Worm (Caenorhabditis elegans) whole organism, L2 larva: Measurements from ENCODE around the gene T25E12.14.

Experiments used
- C34F6.9 ChIP-seq: fragments of 150-350 bp; optimal IDR thresholded peaks from 2 replicates; lab custom pipeline; 2014; ENCODE audit warnings: missing biosample characterization, missing genetic modification characterization
- F13H6.1 ChIP-seq: sonication (generic microtip); optimal IDR thresholded peaks from 2 replicates; lab custom pipeline; 2016; ENCODE audit warnings: missing genetic modification characterization, missing compliant biosample characterization
- R02D3.7 ChIP-seq: fragments of 150-350 bp; optimal IDR thresholded peaks from 2 replicates; lab custom pipeline; 2014; ENCODE audit warnings: missing biosample characterization, missing genetic modification characterization
- alr-1 ChIP-seq: fragments of 150-350 bp; optimal IDR thresholded peaks from 2 replicates; lab custom pipeline; 2014; ENCODE audit warnings: missing biosample characterization, missing genetic modification characterization
- aly-2 ChIP-seq: fragments of 150-350 bp; optimal IDR thresholded peaks from 2 replicates; lab custom pipeline; 2014; ENCODE audit warnings: missing biosample characterization, missing genetic modification characterization
- ama-1 ChIP-seq: fragments of 150-350 bp; optimal IDR thresholded peaks from 2 replicates; lab custom pipeline; 2018; ENCODE audit warnings: inconsistent platforms
- ceh-16 ChIP-seq: fragments of 150-350 bp; optimal IDR thresholded peaks from 2 replicates; lab custom pipeline; 2014; ENCODE audit warnings: missing biosample characterization, missing genetic modification characterization
- crh-2 ChIP-seq: sonication (generic microtip); optimal IDR thresholded peaks from 2 replicates; lab custom pipeline; 2017; ENCODE audit warnings: missing biosample characterization, missing genetic modification characterization
- dmd-4 ChIP-seq: sonication (generic microtip); optimal IDR thresholded peaks from 2 replicates; lab custom pipeline; 2017; ENCODE audit warnings: missing biosample characterization, missing genetic modification characterization
- egl-27 ChIP-seq: sonication (generic microtip); optimal IDR thresholded peaks from 3 replicates; lab custom pipeline; 2017; ENCODE audit warnings: missing biosample characterization, missing genetic modification reagents, missing genetic modification characterization
- elt-3 ChIP-seq: sonication (generic microtip); optimal IDR thresholded peaks from 2 replicates; lab custom pipeline; 2017; ENCODE audit warnings: missing biosample characterization, missing genetic modification characterization
- fos-1 ChIP-seq: fragments of 150-350 bp; optimal IDR thresholded peaks from 2 replicates; lab custom pipeline; 2014; ENCODE audit warnings: missing biosample characterization, missing genetic modification characterization
- lin-11 ChIP-seq: fragments of 150-350 bp; sonication (generic microtip); optimal IDR thresholded peaks from 2 replicates; lab custom pipeline; 2014; ENCODE audit warnings: missing biosample characterization, missing genetic modification characterization, inconsistent platforms, mixed read lengths
- lin-39 ChIP-seq: fragments of 150-350 bp; optimal IDR thresholded peaks from 2 replicates; lab custom pipeline; 2014; ENCODE audit warnings: missing biosample characterization, missing genetic modification reagents, missing genetic modification characterization
- lsy-2 ChIP-seq, 2 experiments: fragments of 150-350 bp in 1 of 2; sonication (generic microtip) in 1 of 2; optimal IDR thresholded peaks; 2 replicates each; lab custom pipeline; 2014 to 2017; ENCODE audit warnings: missing biosample characterization in 2 of 2, missing genetic modification characterization in 2 of 2
- mab-5 ChIP-seq: fragments of 150-350 bp; optimal IDR thresholded peaks from 2 replicates; lab custom pipeline; 2014; ENCODE audit warnings: missing biosample characterization, missing genetic modification characterization
- mdl-1 ChIP-seq, 2 experiments: fragments of 150-350 bp in 1 of 2; sonication (generic microtip) in 1 of 2; optimal IDR thresholded peaks; 2 replicates each; lab custom pipeline; 2017; ENCODE audit warnings: missing biosample characterization in 2 of 2, missing genetic modification characterization in 2 of 2
- nhr-10 ChIP-seq: sonication (generic microtip); optimal IDR thresholded peaks from 2 replicates; lab custom pipeline; 2017; ENCODE audit warnings: missing biosample characterization, missing genetic modification characterization
- nhr-11 ChIP-seq: fragments of 150-350 bp; optimal IDR thresholded peaks from 2 replicates; lab custom pipeline; 2014; ENCODE audit warnings: missing biosample characterization, missing genetic modification characterization
- nhr-12 ChIP-seq: fragments of 150-350 bp; optimal IDR thresholded peaks from 2 replicates; lab custom pipeline; 2014; ENCODE audit warnings: missing biosample characterization, missing genetic modification characterization
- nhr-129 ChIP-seq: fragments of 150-350 bp; optimal IDR thresholded peaks from 2 replicates; lab custom pipeline; 2014; ENCODE audit warnings: missing biosample characterization, missing genetic modification characterization
- nhr-23 ChIP-seq: fragments of 150-350 bp; optimal IDR thresholded peaks from 2 replicates; lab custom pipeline; 2014; ENCODE audit warnings: missing biosample characterization, missing genetic modification reagents, missing genetic modification characterization
- nhr-237 ChIP-seq: fragments of 150-350 bp; optimal IDR thresholded peaks from 2 replicates; lab custom pipeline; 2014; ENCODE audit warnings: missing biosample characterization, missing genetic modification characterization
- nhr-6 ChIP-seq: fragments of 150-350 bp; optimal IDR thresholded peaks from 2 replicates; lab custom pipeline; 2014; ENCODE audit warnings: missing biosample characterization, missing genetic modification characterization
- peb-1 ChIP-seq: fragments of 150-350 bp; optimal IDR thresholded peaks from 2 replicates; lab custom pipeline; 2014; ENCODE audit warnings: missing biosample characterization, missing genetic modification characterization
- sem-4 ChIP-seq: fragments of 150-350 bp; optimal IDR thresholded peaks from 2 replicates; lab custom pipeline; 2014; ENCODE audit warnings: missing biosample characterization, missing genetic modification reagents, missing genetic modification characterization
- skn-1 ChIP-seq: sonication (generic microtip); optimal IDR thresholded peaks from 2 replicates; lab custom pipeline; 2017; ENCODE audit warnings: missing biosample characterization, missing genetic modification characterization
- unc-55 ChIP-seq: fragments of 150-350 bp; sonication (generic microtip); optimal IDR thresholded peaks from 3 replicates; lab custom pipeline; 2014; ENCODE audit warnings: missing biosample characterization, missing genetic modification reagents, missing genetic modification characterization
- zag-1 ChIP-seq: fragments of 150-350 bp; optimal IDR thresholded peaks from 2 replicates; lab custom pipeline; 2014; ENCODE audit warnings: missing biosample characterization, missing genetic modification characterization
- ztf-1 ChIP-seq: fragments of 200-800 bp; sonication (Bioruptor generic); conservative IDR thresholded peaks from 2 replicates; pipeline ENCODE4 v1.3.6; 2022; ENCODE audit warnings: missing genetic modification characterization, missing compliant biosample characterization
- ztf-11 ChIP-seq: sonication (generic microtip); optimal IDR thresholded peaks from 2 replicates; lab custom pipeline; 2017; ENCODE audit warnings: missing biosample characterization, missing genetic modification characterization

T25E12.14 gene

DNA sequence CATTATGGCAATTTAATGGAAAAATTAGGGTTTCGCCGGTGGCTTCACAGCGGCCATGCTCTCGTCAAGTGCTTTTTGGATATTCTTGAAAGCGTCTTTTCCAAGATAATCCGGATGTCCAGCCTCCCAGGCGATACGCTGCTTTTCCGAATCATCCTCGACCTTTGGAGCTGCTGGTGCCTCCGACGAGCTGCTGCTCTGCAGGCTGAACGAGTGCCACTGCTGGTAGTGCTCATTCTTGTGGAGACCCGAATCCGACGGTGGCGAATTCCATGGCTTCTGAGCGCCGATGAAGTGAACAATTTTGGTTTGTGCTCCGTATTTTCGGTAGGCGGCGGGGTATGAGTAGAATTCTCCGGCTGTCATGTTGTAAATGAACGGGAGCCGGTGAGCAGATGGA lies 18.2 kb downstream of the T25E12.14 start:
- no peak for TF ChIP-seq nhr-12 (tag; lab: Kevin White, UChicago)
- no peak for TF ChIP-seq lin-11 (tag; lab: Kevin White, UChicago)
- TF ChIP-seq lin-39 (tag; lab: Kevin White, UChicago) = no peak
- TF ChIP-seq crh-2 (tag; lab: Kevin White, UChicago) = no peak
- no peak for TF ChIP-seq zag-1 (tag; lab: Kevin White, UChicago)
- no peak for TF ChIP-seq ama-1
- TF ChIP-seq C34F6.9 (tag; lab: Kevin White, UChicago) = no peak
- TF ChIP-seq ceh-16 (tag; lab: Kevin White, UChicago) = no peak
- no peak for TF ChIP-seq mdl-1 (tag; optimal IDR thresholded peaks at IDR 0.05; lab: Kevin White, UChicago)
- TF ChIP-seq ztf-1 (GFP tag; lab: Robert Waterston, UW) = no peak
- TF ChIP-seq nhr-11 (tag; lab: Kevin White, UChicago) = no peak
- TF ChIP-seq elt-3 = no peak
- no peak for TF ChIP-seq peb-1 (tag; lab: Kevin White, UChicago)
- TF ChIP-seq dmd-4 (tag; lab: Kevin White, UChicago) = no peak

DNA sequence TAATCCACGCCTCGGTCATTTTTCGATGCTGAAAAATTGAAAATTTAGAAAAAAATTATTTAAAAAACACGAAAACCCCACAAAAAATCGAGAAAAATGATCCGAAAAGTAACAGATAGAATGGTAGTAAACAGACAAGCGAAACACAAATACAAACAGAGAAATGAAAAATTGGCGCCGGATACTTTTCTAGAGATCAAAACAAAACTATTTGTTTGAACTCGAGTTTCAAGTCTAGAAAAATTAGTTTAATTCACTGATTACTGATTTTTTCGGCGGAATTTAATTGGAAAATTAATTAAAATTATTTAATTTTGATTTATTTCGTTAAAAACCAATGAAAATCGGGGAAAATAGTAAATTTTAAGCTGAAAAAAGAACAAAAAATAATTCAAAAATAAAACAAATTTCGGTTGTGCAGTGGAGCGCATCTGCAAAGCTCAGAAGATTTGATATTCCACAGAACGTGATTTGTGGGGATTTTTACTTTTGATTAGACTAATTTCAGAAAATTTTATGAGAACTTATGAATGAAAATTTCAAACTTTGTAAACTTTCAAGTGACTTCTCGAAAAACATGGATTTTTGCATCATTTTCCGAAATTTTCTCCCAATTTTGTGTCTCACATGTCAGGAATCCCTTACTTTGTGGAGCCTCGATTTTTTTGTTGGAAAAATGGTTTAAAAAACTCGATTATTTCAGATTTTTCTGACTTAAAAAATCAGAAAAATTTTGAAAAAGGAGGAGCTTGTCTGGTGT lies 19.4 kb downstream of the T25E12.14 start, which contains the start of gene gyg-2:
TSS of gene gyg-2 (minus strand) at position 28 of the 760 bp plus-strand sequence.
- no peak for TF ChIP-seq unc-55 (GFP tag; lab: Kevin White, UChicago)
- no peak for TF ChIP-seq aly-2
- no peak for TF ChIP-seq nhr-6 (tag; lab: Kevin White, UChicago)
- no peak for TF ChIP-seq crh-2 (tag; lab: Kevin White, UChicago)
- no peak for TF ChIP-seq nhr-237 (tag; lab: Kevin White, UChicago)
- TF ChIP-seq zag-1 (tag; lab: Kevin White, UChicago) = no peak
- no peak for TF ChIP-seq egl-27 (tag; lab: Kevin White, UChicago)
- no peak for TF ChIP-seq mdl-1 (tag; optimal IDR thresholded peaks at IDR 0.05; lab: Kevin White, UChicago)
- no peak for TF ChIP-seq F13H6.1
- TF ChIP-seq ztf-11 (tag; lab: Kevin White, UChicago) = no peak

DNA sequence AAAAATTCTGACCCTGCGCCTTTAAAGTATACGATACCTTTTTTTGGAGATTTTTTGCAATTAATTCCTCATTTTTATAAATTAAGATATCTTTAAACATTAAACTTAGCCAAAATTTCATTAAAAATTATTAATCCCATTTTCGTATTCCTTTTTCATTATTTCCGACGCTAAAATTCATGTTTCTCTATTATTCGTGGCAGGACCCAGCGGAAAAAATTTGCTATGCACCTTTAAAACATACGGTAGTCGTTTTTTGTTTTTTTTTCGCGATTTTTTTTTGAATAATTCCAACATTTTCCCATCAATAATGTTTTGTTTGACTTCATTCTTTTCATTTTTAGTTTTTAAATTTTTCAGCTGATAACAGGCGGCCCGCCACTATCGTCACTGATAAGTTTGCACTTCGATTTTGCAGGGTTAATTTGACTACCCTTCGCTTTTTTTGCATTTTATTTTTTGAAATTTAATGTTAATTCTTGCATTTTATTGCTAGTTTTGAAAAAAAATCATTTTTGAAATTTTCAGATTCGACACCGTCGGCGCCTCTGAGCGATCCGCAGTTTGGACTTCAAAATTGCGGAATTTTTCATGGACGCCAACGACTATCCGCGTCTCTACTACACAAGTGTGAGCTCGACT lies 20.1 kb downstream of the T25E12.14 start, which contains the start of gene dkf-2:
TSS of gene dkf-2 (plus strand) at position 592 of the 642 bp plus-strand sequence.
- TF ChIP-seq nhr-23 (tag; lab: Kevin White, UChicago) (no peak), elt-3 (no peak), alr-1 (tag; lab: Kevin White, UChicago) (no peak), R02D3.7 (no peak), ama-1 (no peak), skn-1 (tag; lab: Kevin White, UChicago) (no peak), nhr-129 (tag; lab: Kevin White, UChicago) (no peak), nhr-10 (tag; lab: Kevin White, UChicago) (no peak), egl-27 (tag; lab: Kevin White, UChicago) (no peak), nhr-237 (tag; lab: Kevin White, UChicago) (no peak)
- TF ChIP-seq, all 48 proteins: peak for 0

DNA sequence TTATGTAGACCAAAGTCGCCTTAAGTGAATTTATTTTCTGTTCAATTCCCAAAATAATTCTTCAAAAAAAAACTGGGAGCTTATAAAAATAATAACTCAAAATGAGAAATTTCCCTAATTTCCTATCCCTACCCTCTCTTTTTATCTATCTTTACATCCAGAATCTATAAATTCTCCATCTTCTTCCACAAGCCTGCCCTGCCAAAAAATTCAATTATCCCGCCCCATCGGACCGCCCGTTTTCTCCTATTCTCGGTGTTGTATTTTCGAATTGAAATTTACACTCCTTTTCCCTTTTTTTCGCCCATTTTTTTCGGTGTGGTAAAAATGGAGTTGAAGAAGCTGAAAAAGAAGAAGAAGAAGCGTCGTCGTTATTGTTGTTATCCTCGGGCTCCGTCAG lies 22.5 kb downstream of the T25E12.14 start:
- TF ChIP-seq mab-5 (tag; lab: Kevin White, UChicago) (no peak), ztf-11 (tag; lab: Kevin White, UChicago) (no peak), crh-2 (tag; lab: Kevin White, UChicago) (no peak), nhr-129 (tag; lab: Kevin White, UChicago) (no peak), aly-2 (no peak), fos-1 (tag; lab: Kevin White, UChicago) (no peak), nhr-6 (tag; lab: Kevin White, UChicago) (no peak), lsy-2 (tag; optimal IDR thresholded peaks at IDR 0.05; lab: Kevin White, UChicago) (no peak), mdl-1 (tag; optimal IDR thresholded peaks at IDR 0.05; lab: Kevin White, UChicago) (no peak), sem-4 (tag; lab: Kevin White, UChicago) (no peak), nhr-237 (tag; lab: Kevin White, UChicago) (no peak)
- TF ChIP-seq, all 48 proteins: peak for 0
